Worm (Caenorhabditis elegans) whole organism, mixed stage, embryonic: Measurements from ENCODE around the gene K02E11.5.

ENCODE experiments used
- elt-1 ChIP-seq: sonication (generic microtip); optimal IDR thresholded peaks from 2 replicates; lab custom pipeline; 2017; ENCODE audit warnings: missing genetic modification characterization, mild to moderate bottlenecking, missing compliant biosample characterization, antibody characterized with exemption, moderate library complexity, borderline replicate concordance; ENCODE audit not compliant: insufficient read depth
- elt-3 ChIP-seq: fragments of 150-350 bp; optimal IDR thresholded peaks from 2 replicates; lab custom pipeline; 2014; ENCODE audit warnings: missing biosample characterization, missing genetic modification characterization
- ham-2 ChIP-seq: fragments of 200-800 bp; sonication (Bioruptor generic); optimal IDR thresholded peaks from 2 replicates; lab custom pipeline; 2018; ENCODE audit warnings: mild to moderate bottlenecking, missing genetic modification characterization, missing compliant biosample characterization
- hlh-1 ChIP-seq: fragments of 150-350 bp; optimal IDR thresholded peaks from 2 replicates; lab custom pipeline; 2014; ENCODE audit warnings: missing biosample characterization, missing genetic modification reagents, missing genetic modification characterization
- lin-13 ChIP-seq: fragments of 150-350 bp; optimal IDR thresholded peaks from 2 replicates; lab custom pipeline; 2014; ENCODE audit warnings: missing biosample characterization, missing genetic modification characterization
- lsy-2 ChIP-seq: fragments of 150-350 bp; optimal IDR thresholded peaks from 2 replicates; lab custom pipeline; 2014; ENCODE audit warnings: missing biosample characterization, missing genetic modification characterization
- mep-1 ChIP-seq: fragments of 150-350 bp; optimal IDR thresholded peaks from 2 replicates; lab custom pipeline; 2017; ENCODE audit warnings: missing biosample characterization, missing genetic modification reagents, missing genetic modification characterization, inconsistent platforms
- pha-4 ChIP-seq: fragments of 150-350 bp; optimal IDR thresholded peaks from 2 replicates; lab custom pipeline; 2018; ENCODE audit warnings: missing biosample characterization, missing genetic modification reagents, missing genetic modification characterization
- snpc-4 ChIP-seq: fragments of 150-350 bp; optimal IDR thresholded peaks from 2 replicates; lab custom pipeline; 2014; ENCODE audit warnings: missing biosample characterization, missing genetic modification characterization
- sptf-1 ChIP-seq: sonication (generic microtip); optimal IDR thresholded peaks from 2 replicates; lab custom pipeline; 2017; ENCODE audit warnings: mild to moderate bottlenecking, missing genetic modification characterization, moderate library complexity, missing compliant biosample characterization
- unc-62 ChIP-seq: fragments of 150-350 bp; optimal IDR thresholded peaks from 2 replicates; lab custom pipeline; 2014; ENCODE audit warnings: missing biosample characterization, missing genetic modification reagents, missing genetic modification characterization
- ztf-11 ChIP-seq: fragments of 150-350 bp; optimal IDR thresholded peaks from 2 replicates; lab custom pipeline; 2014; ENCODE audit warnings: missing biosample characterization, missing genetic modification characterization

- TF ChIP-seq sptf-1 (tag; lab: Kevin White, UChicago) (no peak), mep-1 (tag; lab: Kevin White, UChicago) (no peak), lsy-2 (no peak), elt-3 (tag; lab: Kevin White, UChicago) (no peak), hlh-1 (no peak), lin-13 (tag; lab: Kevin White, UChicago) (no peak), unc-62 (GFP tag; lab: Kevin White, UChicago) (no peak), ham-2 (no peak), ztf-11 (tag; lab: Kevin White, UChicago) (no peak), snpc-4 (tag; lab: Kevin White, UChicago) (no peak), pha-4 (tag; lab: Kevin White, UChicago) (no peak), elt-1 (tag; lab: Kevin White, UChicago) (no peak)
Observed at ce11 chrV:14230788-14231583, 21.1 kb upstream of the K02E11.5 start.
